ENCODE assay signal across 5 fruit fly cellular contexts in genomic region chr3R:18393436-18393835, dm6.
TF ChIP-seq lines count a peak whose summit lies in the region.

No protein-coding gene starts in this region.

- no peak for TF ChIP-seq CTCF in whole organism, embryonic (GFP tag; optimal IDR thresholded peaks at IDR 0.05; lab: Kevin White, UChicago)

TF ChIP-seq in whole organism, adult, 20 proteins besides CTCF, POLR2A, EP300 and RAD21 (continues in another document):
- TF ChIP-seq cic (GFP tag; optimal IDR thresholded peaks at IDR 0.05; lab: Kevin White, UChicago) (peak; percentile 1), CG11617 (GFP tag; optimal IDR thresholded peaks at IDR 0.05; lab: Kevin White, UChicago) (peak; percentile 76), CG1620 (GFP tag; optimal IDR thresholded peaks at IDR 0.05; lab: Kevin White, UChicago) (no peak), Clk (GFP tag; optimal IDR thresholded peaks at IDR 0.05; lab: Kevin White, UChicago) (no peak), Crg-1 (GFP tag; optimal IDR thresholded peaks at IDR 0.05; lab: Kevin White, UChicago) (no peak), CG12768 (GFP tag; optimal IDR thresholded peaks at IDR 0.05; lab: Kevin White, UChicago) (no peak), cnc (optimal IDR thresholded peaks at IDR 0.05; lab: Kevin White, UChicago) (no peak), CG33017 (tag; optimal IDR thresholded peaks at IDR 0.05; lab: Kevin White, UChicago) (peak; percentile 37), pad (GFP tag; optimal IDR thresholded peaks at IDR 0.05; lab: Kevin White, UChicago) (no peak), ovo (GFP tag; optimal IDR thresholded peaks at IDR 0.05; lab: Kevin White, UChicago) (no peak), CG5204 (GFP tag; optimal IDR thresholded peaks at IDR 0.05; lab: Kevin White, UChicago) (no peak), tj (GFP tag; optimal IDR thresholded peaks at IDR 0.05; lab: Kevin White, UChicago) (peak; percentile 32), Mnt (GFP tag; optimal IDR thresholded peaks at IDR 0.05; lab: Kevin White, UChicago) (peak; percentile 14), toe (GFP tag; optimal IDR thresholded peaks at IDR 0.05; lab: Kevin White, UChicago) (peak; percentile 33), CG7101 (tag; optimal IDR thresholded peaks at IDR 0.05; lab: Kevin White, UChicago) (peak; percentile 71), CG7045 (GFP tag; optimal IDR thresholded peaks at IDR 0.05; lab: Kevin White, UChicago) (no peak), kay (GFP tag; lab: Kevin White, UChicago; ENCODE audit: borderline replicate concordance) (no peak), bab1 (GFP tag; optimal IDR thresholded peaks at IDR 0.05; lab: Kevin White, UChicago) (peak; percentile 32), CG14711 (tag; optimal IDR thresholded peaks at IDR 0.05; lab: Kevin White, UChicago) (peak; percentile 3)

TF ChIP-seq in whole organism, embryonic, 481 proteins besides CTCF, POLR2A, EP300 and RAD21 (continues in another document):
- TF ChIP-seq Pdp1 (GFP tag; optimal IDR thresholded peaks at IDR 0.05; lab: Kevin White, UChicago) (no peak), CG8281 (tag; optimal IDR thresholded peaks at IDR 0.05; lab: Kevin White, UChicago) (no peak), Med (GFP tag; lab: Kevin White, UChicago) (peak; percentile 86), CoRest (tag; optimal IDR thresholded peaks at IDR 0.05; lab: Kevin White, UChicago) (peak; percentile 60), sens (GFP tag; lab: Kevin White, UChicago) (peak; percentile 33), H2.0 (GFP tag; IDR thresholded peaks at IDR 0.05; lab: Robert Waterston, UW) (peak; percentile 31; the same call in 1 of the 2 replicates), lab (GFP tag; optimal IDR thresholded peaks at IDR 0.05; lab: Kevin White, UChicago) (peak; percentile 23), CG12299 (tag; optimal IDR thresholded peaks at IDR 0.05; lab: Kevin White, UChicago) (peak; percentile 21), E2f2 (GFP tag; IDR thresholded peaks at IDR 0.05; lab: Robert Waterston, UW) (peak; percentile 36; the same call in 1 of the 2 replicates), klu (GFP tag; IDR thresholded peaks at IDR 0.05; lab: Robert Waterston, UW) (peak; percentile 40), NFAT (GFP tag; IDR thresholded peaks at IDR 0.05; lab: Robert Waterston, UW) (peak; percentile 43; the same call in 1 of the 2 replicates), psq (GFP tag; optimal IDR thresholded peaks at IDR 0.05; lab: Kevin White, UChicago) (no peak), CG34422 (GFP tag; IDR thresholded peaks at IDR 0.05; lab: Robert Waterston, UW) (peak; percentile 66; the same call in 2 of the 3 replicates), Adf1 (GFP tag; IDR thresholded peaks at IDR 0.05; lab: Robert Waterston, UW) (peak; percentile 13; the same call in 1 of the 2 replicates), sob (GFP tag; IDR thresholded peaks at IDR 0.05; lab: Robert Waterston, UW) (peak; percentile 45; the same call in 1 of the 2 replicates), CG1792 (GFP tag; optimal IDR thresholded peaks at IDR 0.05; lab: Kevin White, UChicago) (no peak), ash1 (GFP tag; optimal IDR thresholded peaks at IDR 0.05; lab: Kevin White, UChicago) (no peak), bsh (GFP tag; optimal IDR thresholded peaks at IDR 0.05; lab: Kevin White, UChicago) (peak in 1 of 2 experiments; percentile 52)

TF ChIP-seq in whole organism, prepupa, 60 proteins besides CTCF, POLR2A, EP300 and RAD21 (continues in another document):
- peak; percentile 50 for TF ChIP-seq CG3032 (tag; optimal IDR thresholded peaks at IDR 0.05; lab: Kevin White, UChicago)
- TF ChIP-seq CG9139 (GFP tag; optimal IDR thresholded peaks at IDR 0.05; lab: Kevin White, UChicago), result peak; percentile 42
- peak; percentile 15 for TF ChIP-seq CG8319 (GFP tag; optimal IDR thresholded peaks at IDR 0.05; lab: Kevin White, UChicago)
- TF ChIP-seq Hr39 (GFP tag; optimal IDR thresholded peaks at IDR 0.05; lab: Kevin White, UChicago), result peak; percentile 58
- TF ChIP-seq spab (GFP tag; optimal IDR thresholded peaks at IDR 0.05; lab: Kevin White, UChicago), result peak; percentile 41
- peak; percentile 14 for TF ChIP-seq CG11902 (GFP tag; optimal IDR thresholded peaks at IDR 0.05; lab: Kevin White, UChicago)
- TF ChIP-seq CG3919 (GFP tag; optimal IDR thresholded peaks at IDR 0.05; lab: Kevin White, UChicago), result no peak
- TF ChIP-seq Eip93F (GFP tag; optimal IDR thresholded peaks at IDR 0.05; lab: Kevin White, UChicago), result no peak
- TF ChIP-seq lz (GFP tag; optimal IDR thresholded peaks at IDR 0.05; lab: Kevin White, UChicago), result peak; percentile 47
- peak; percentile 46 for TF ChIP-seq pdm3 (GFP tag; optimal IDR thresholded peaks at IDR 0.05; lab: Kevin White, UChicago)
- no peak for TF ChIP-seq CG11762 (GFP tag; optimal IDR thresholded peaks at IDR 0.05; lab: Kevin White, UChicago; ENCODE audit: insufficient read depth)
- peak; percentile 92 for TF ChIP-seq Eip78C (GFP tag; lab: Kevin White, UChicago)
- no peak for TF ChIP-seq Ets96B (tag; optimal IDR thresholded peaks at IDR 0.05; lab: Kevin White, UChicago)
- TF ChIP-seq dac (GFP tag; optimal IDR thresholded peaks at IDR 0.05; lab: Kevin White, UChicago), result no peak
- no peak for TF ChIP-seq CG10631 (GFP tag; optimal IDR thresholded peaks at IDR 0.05; lab: Kevin White, UChicago)
- peak; percentile 73; the same call in 1 of the 3 replicates for TF ChIP-seq CG6163 (GFP tag; IDR thresholded peaks at IDR 0.05; lab: Robert Waterston, UW)
- no peak for TF ChIP-seq Met (GFP tag; optimal IDR thresholded peaks at IDR 0.05; lab: Kevin White, UChicago)
- no peak for TF ChIP-seq Sox14 (GFP tag; optimal IDR thresholded peaks at IDR 0.05; lab: Kevin White, UChicago)
- TF ChIP-seq salr (GFP tag; optimal IDR thresholded peaks at IDR 0.05; lab: Kevin White, UChicago), result peak in 1 of 2 experiments; percentile 78
- no peak for TF ChIP-seq CG16779 (tag; optimal IDR thresholded peaks at IDR 0.05; lab: Kevin White, UChicago)

TF ChIP-seq in whole organism, pupa, 21 proteins besides CTCF, POLR2A, EP300 and RAD21:
- TF ChIP-seq CG15710 (tag; optimal IDR thresholded peaks at IDR 0.05; lab: Kevin White, UChicago) (peak; percentile 71), CG34367 (tag; optimal IDR thresholded peaks at IDR 0.05; lab: Kevin White, UChicago) (peak; percentile 40), Pif1A (GFP tag; optimal IDR thresholded peaks at IDR 0.05; lab: Kevin White, UChicago) (peak; percentile 63), CG12605 (GFP tag; IDR thresholded peaks at IDR 0.05; lab: Robert Waterston, UW) (peak; percentile 54), EcR (GFP tag; optimal IDR thresholded peaks at IDR 0.05; lab: Kevin White, UChicago) (peak; percentile 1), CG4496 (GFP tag; IDR thresholded peaks at IDR 0.05; lab: Robert Waterston, UW) (no peak), CG17806 (tag; optimal IDR thresholded peaks at IDR 0.05; lab: Kevin White, UChicago) (peak; percentile 36), CG8159 (tag; optimal IDR thresholded peaks at IDR 0.05; lab: Kevin White, UChicago) (peak; percentile 52), CG9948 (tag; optimal IDR thresholded peaks at IDR 0.05; lab: Kevin White, UChicago) (no peak), CG10348 (GFP tag; IDR thresholded peaks at IDR 0.05; lab: Robert Waterston, UW) (no peak), Ets98B (GFP tag; IDR thresholded peaks at IDR 0.05; lab: Robert Waterston, UW) (peak; percentile 75), gl (tag; optimal IDR thresholded peaks at IDR 0.05; lab: Kevin White, UChicago) (peak; percentile 44), CG32121 (GFP tag; IDR thresholded peaks at IDR 0.05; lab: Robert Waterston, UW) (peak; percentile 69; the same call in 1 of the 2 replicates), CG8301 (tag; optimal IDR thresholded peaks at IDR 0.05; lab: Kevin White, UChicago) (no peak), Pif1B (GFP tag; optimal IDR thresholded peaks at IDR 0.05; lab: Kevin White, UChicago) (peak; percentile 35), fd96Ca (GFP tag; IDR thresholded peaks at IDR 0.05; lab: Robert Waterston, UW) (no peak), Snoo (tag; optimal IDR thresholded peaks at IDR 0.05; lab: Kevin White, UChicago) (no peak), D1 (tag; optimal IDR thresholded peaks at IDR 0.05; lab: Kevin White, UChicago) (no peak), CG14655 (GFP tag; optimal IDR thresholded peaks at IDR 0.05; lab: Kevin White, UChicago) (no peak), rn (GFP tag; IDR thresholded peaks at IDR 0.05; lab: Robert Waterston, UW) (peak; percentile 44; the same call in 1 of the 2 replicates), CG13204 (GFP tag; optimal IDR thresholded peaks at IDR 0.05; lab: Kevin White, UChicago) (peak; percentile 36)
TF ChIP-seq in whole organism, pupa: peak in this region for 13.

TF ChIP-seq in whole organism, wandering third instar larva, 38 proteins besides CTCF, POLR2A, EP300 and RAD21:
- TF ChIP-seq N (GFP tag; optimal IDR thresholded peaks at IDR 0.05; lab: Kevin White, UChicago), result no peak
- peak; percentile 18 for TF ChIP-seq Rel (GFP tag; optimal IDR thresholded peaks at IDR 0.05; lab: Kevin White, UChicago)
- no peak for TF ChIP-seq Rel (tag; optimal IDR thresholded peaks at IDR 0.05; lab: Kevin White, UChicago)
- TF ChIP-seq Sp1 (GFP tag; optimal IDR thresholded peaks at IDR 0.05; lab: Kevin White, UChicago), result peak; percentile 73
- peak; percentile 29 for TF ChIP-seq br (GFP tag; optimal IDR thresholded peaks at IDR 0.05; lab: Kevin White, UChicago)
- TF ChIP-seq jim (GFP tag; optimal IDR thresholded peaks at IDR 0.05; lab: Kevin White, UChicago), result no peak
- peak; percentile 75 for TF ChIP-seq HLH106 (tag; optimal IDR thresholded peaks at IDR 0.05; lab: Kevin White, UChicago)
- TF ChIP-seq OdsH (GFP tag; optimal IDR thresholded peaks at IDR 0.05; lab: Kevin White, UChicago), result peak; percentile 79
- peak; percentile 40 for TF ChIP-seq ey (GFP tag; optimal IDR thresholded peaks at IDR 0.05; lab: Kevin White, UChicago)
- peak; percentile 51 for TF ChIP-seq fru (GFP tag; optimal IDR thresholded peaks at IDR 0.05; lab: Kevin White, UChicago)
- TF ChIP-seq h (GFP tag; optimal IDR thresholded peaks at IDR 0.05; lab: Kevin White, UChicago), result peak; percentile 41
- TF ChIP-seq rgr (GFP tag; optimal IDR thresholded peaks at IDR 0.05; lab: Kevin White, UChicago), result peak; percentile 79
- peak in 1 of 2 experiments; percentile 83 for TF ChIP-seq foxo (GFP tag; optimal IDR thresholded peaks at IDR 0.05; lab: Kevin White, UChicago)
- TF ChIP-seq CG9705 (GFP tag; optimal IDR thresholded peaks at IDR 0.05; lab: Kevin White, UChicago), result no peak
- peak; percentile 69 for TF ChIP-seq psq (GFP tag; optimal IDR thresholded peaks at IDR 0.05; lab: Kevin White, UChicago)
TF ChIP-seq in whole organism, wandering third instar larva: peak in this region for 11.
